Worm (Caenorhabditis elegans) whole organism, L3 larva: Measurements from ENCODE around the gene puf-7.
"Not testable (repeated sequence)": the region's sequence is repeated elsewhere in the genome, so short reads cannot be mapped to it uniquely, and the experiment has no call there.

Source experiments
- R02D3.7 ChIP-seq: fragments of 150-350 bp; optimal IDR thresholded peaks from 2 replicates; lab custom pipeline; 2014; ENCODE audit warnings: missing biosample characterization, missing genetic modification characterization
- ZK546.5 ChIP-seq: sonication (generic microtip); optimal IDR thresholded peaks from 2 replicates; lab custom pipeline; 2017; ENCODE audit warnings: missing biosample characterization, missing genetic modification characterization
- aly-2 ChIP-seq: fragments of 150-350 bp; optimal IDR thresholded peaks from 2 replicates; lab custom pipeline; 2014; ENCODE audit warnings: missing biosample characterization, missing genetic modification characterization
- ama-1 ChIP-seq: fragments of 150-350 bp; optimal IDR thresholded peaks from 2 replicates; lab custom pipeline; 2018
- ceh-16 ChIP-seq: sonication (generic microtip); optimal IDR thresholded peaks from 2 replicates; lab custom pipeline; 2017; ENCODE audit warnings: missing biosample characterization, missing genetic modification characterization
- ceh-28 ChIP-seq: fragments of 150-350 bp; optimal IDR thresholded peaks from 2 replicates; lab custom pipeline; 2014; ENCODE audit warnings: missing biosample characterization, missing genetic modification reagents, missing genetic modification characterization
- ceh-82 ChIP-seq: fragments of 150-350 bp; optimal IDR thresholded peaks from 2 replicates; lab custom pipeline; 2014; ENCODE audit warnings: missing biosample characterization, missing genetic modification characterization
- ceh-9 ChIP-seq: sonication (generic microtip); optimal IDR thresholded peaks from 2 replicates; lab custom pipeline; 2018; ENCODE audit warnings: missing biosample characterization, missing genetic modification characterization
- daf-12 ChIP-seq: fragments of 150-350 bp; optimal IDR thresholded peaks from 2 replicates; lab custom pipeline; 2014; ENCODE audit warnings: missing biosample characterization, missing genetic modification reagents, missing genetic modification characterization
- egl-27 ChIP-seq: sonication (generic microtip); optimal IDR thresholded peaks from 4 replicates; lab custom pipeline; 2017; ENCODE audit warnings: missing biosample characterization, missing genetic modification reagents, missing genetic modification characterization
- egl-5 ChIP-seq: fragments of 150-350 bp; optimal IDR thresholded peaks from 2 replicates; lab custom pipeline; 2017; ENCODE audit warnings: missing biosample characterization, missing genetic modification reagents, missing genetic modification characterization, inconsistent platforms
- elt-2 ChIP-seq: sonication (generic microtip); optimal IDR thresholded peaks from 2 replicates; lab custom pipeline; 2016; ENCODE audit warnings: missing genetic modification reagents, mild to moderate bottlenecking, missing genetic modification characterization, missing compliant biosample characterization
- elt-3 ChIP-seq, 3 experiments: fragments of 150-350 bp in 1 of 3; sonication (generic microtip) in 2 of 3; optimal IDR thresholded peaks; 2 replicates in 2 of 3; 4 replicates in 1 of 3; lab custom pipeline; 2014 to 2017; ENCODE audit warnings: missing biosample characterization in 3 of 3, missing genetic modification characterization in 3 of 3
- fkh-10 ChIP-seq: sonication (generic microtip); optimal IDR thresholded peaks from 2 replicates; lab custom pipeline; 2017; ENCODE audit warnings: missing biosample characterization, missing genetic modification reagents, missing genetic modification characterization
- fkh-2 ChIP-seq: fragments of 150-350 bp; optimal IDR thresholded peaks from 2 replicates; lab custom pipeline; 2014; ENCODE audit warnings: missing biosample characterization, missing genetic modification reagents, missing genetic modification characterization
- hmg-11 ChIP-seq: sonication (generic microtip); optimal IDR thresholded peaks from 2 replicates; lab custom pipeline; 2016; ENCODE audit warnings: missing genetic modification characterization, missing compliant biosample characterization
- jun-1 ChIP-seq: fragments of 150-350 bp; optimal IDR thresholded peaks from 2 replicates; lab custom pipeline; 2014; ENCODE audit warnings: missing biosample characterization, missing genetic modification reagents, missing genetic modification characterization
- lin-15B ChIP-seq: fragments of 150-350 bp; optimal IDR thresholded peaks from 2 replicates; lab custom pipeline; 2014; ENCODE audit warnings: missing biosample characterization, missing genetic modification characterization
- lin-39 ChIP-seq: fragments of 150-350 bp; optimal IDR thresholded peaks from 2 replicates; lab custom pipeline; 2018; ENCODE audit warnings: missing biosample characterization, missing genetic modification reagents, missing genetic modification characterization
- mdl-1 ChIP-seq: fragments of 150-350 bp; optimal IDR thresholded peaks from 2 replicates; lab custom pipeline; 2014; ENCODE audit warnings: missing biosample characterization, missing genetic modification characterization
- mml-1 ChIP-seq: fragments of 150-350 bp; sonication (generic microtip); optimal IDR thresholded peaks from 3 replicates; lab custom pipeline; 2014; ENCODE audit warnings: missing biosample characterization, missing genetic modification characterization
- nhr-11 ChIP-seq: fragments of 150-350 bp; optimal IDR thresholded peaks from 2 replicates; lab custom pipeline; 2014; ENCODE audit warnings: missing biosample characterization, missing genetic modification characterization
- nhr-23 ChIP-seq: fragments of 150-350 bp; optimal IDR thresholded peaks from 2 replicates; lab custom pipeline; 2014; ENCODE audit warnings: missing biosample characterization, missing genetic modification reagents, missing genetic modification characterization
- nhr-28 ChIP-seq: fragments of 150-350 bp; optimal IDR thresholded peaks from 2 replicates; lab custom pipeline; 2014; ENCODE audit warnings: missing biosample characterization, missing genetic modification characterization
- nhr-67 ChIP-seq: fragments of 150-350 bp; optimal IDR thresholded peaks from 2 replicates; lab custom pipeline; 2014; ENCODE audit warnings: missing biosample characterization, missing genetic modification characterization
- nhr-76 ChIP-seq: fragments of 150-350 bp; sonication (generic microtip); optimal IDR thresholded peaks from 5 replicates; lab custom pipeline; 2014; ENCODE audit warnings: missing biosample characterization, missing genetic modification characterization
- nhr-77 ChIP-seq: fragments of 150-350 bp; optimal IDR thresholded peaks from 2 replicates; lab custom pipeline; 2014; ENCODE audit warnings: missing biosample characterization, missing genetic modification characterization
- pqm-1 ChIP-seq: fragments of 150-350 bp; optimal IDR thresholded peaks from 2 replicates; lab custom pipeline; 2017; ENCODE audit warnings: missing biosample characterization, missing genetic modification characterization, inconsistent platforms
- skn-1 ChIP-seq: fragments of 150-350 bp; optimal IDR thresholded peaks from 2 replicates; lab custom pipeline; 2014; ENCODE audit warnings: missing biosample characterization, missing genetic modification characterization
- snpc-4 ChIP-seq: fragments of 150-350 bp; optimal IDR thresholded peaks from 2 replicates; lab custom pipeline; 2014; ENCODE audit warnings: missing biosample characterization, missing genetic modification characterization
- tbx-2 ChIP-seq: sonication (generic microtip); optimal IDR thresholded peaks from 2 replicates; lab custom pipeline; 2016; ENCODE audit warnings: mild to moderate bottlenecking, missing genetic modification characterization, missing compliant biosample characterization
- zag-1 ChIP-seq: fragments of 150-350 bp; optimal IDR thresholded peaks from 2 replicates; lab custom pipeline; 2014; ENCODE audit warnings: missing biosample characterization, missing genetic modification characterization
- ztf-11 ChIP-seq: fragments of 150-350 bp; optimal IDR thresholded peaks from 2 replicates; lab custom pipeline; 2014; ENCODE audit warnings: missing biosample characterization, missing genetic modification characterization

puf-7 gene

ce11 chrIV:5486208-5486731, at the start of gene puf-7, which contains the start of gene snpc-3.1:
Gene puf-7, plus strand, starts transcription at chrIV:5486713.
Gene snpc-3.1, minus strand, starts transcription at chrIV:5486258.
- TF ChIP-seq mml-1 (tag; lab: Kevin White, UChicago); ceh-28 (tag; lab: Kevin White, UChicago); fkh-10 (GFP tag; lab: Kevin White, UChicago): not testable (repeated sequence)

ce11 chrIV:5438705-5439104, 47.8 kb upstream of the puf-7 start, which contains the start of gene mgl-3:
Gene mgl-3, plus strand, starts transcription at chrIV:5439005.
- TF ChIP-seq daf-12 (tag; lab: Kevin White, UChicago) (no peak), fkh-10 (GFP tag; lab: Kevin White, UChicago) (no peak), snpc-4 (no peak), nhr-67 (tag; lab: Kevin White, UChicago) (no peak), nhr-76 (tag; lab: Kevin White, UChicago) (no peak), ceh-82 (tag; lab: Kevin White, UChicago) (no peak), egl-27 (tag; lab: Kevin White, UChicago) (no peak), fkh-2 (tag; lab: Kevin White, UChicago) (no peak), mml-1 (tag; lab: Kevin White, UChicago) (no peak), ceh-9 (no peak), lin-15B (tag; lab: Kevin White, UChicago) (no peak), aly-2 (no peak), jun-1 (tag; lab: Kevin White, UChicago) (no peak)

ce11 chrIV:5452667-5453066, 33.8 kb upstream of the puf-7 start, which contains the start of gene Y4C6A.4:
Gene Y4C6A.4, plus strand, starts transcription at chrIV:5452967.
- TF ChIP-seq ztf-11 (tag; lab: Kevin White, UChicago) (no peak), elt-2 (tag; lab: Kevin White, UChicago) (no peak), ZK546.5 (tag; lab: Kevin White, UChicago) (no peak), elt-3 (tag; optimal IDR thresholded peaks at IDR 0.05; lab: Kevin White, UChicago) (no peak), pqm-1 (tag; lab: Kevin White, UChicago) (no peak), ceh-16 (no peak), mdl-1 (tag; lab: Kevin White, UChicago) (no peak), nhr-28 (tag; lab: Kevin White, UChicago) (no peak), ama-1 (no peak), R02D3.7 (tag; lab: Kevin White, UChicago) (no peak), nhr-77 (tag; lab: Kevin White, UChicago) (no peak), nhr-76 (tag; lab: Kevin White, UChicago) (no peak), skn-1 (tag; lab: Kevin White, UChicago) (no peak), egl-5 (tag; lab: Kevin White, UChicago) (no peak), lin-39 (tag; lab: Kevin White, UChicago) (no peak)

- TF ChIP-seq hmg-11 (tag; lab: Kevin White, UChicago); nhr-23 (tag; lab: Kevin White, UChicago); ama-1: not testable (repeated sequence)
Measured at ce11 chrIV:5455999-5456398, 30.5 kb upstream of the puf-7 start, which contains the start of gene Y4C6A.3. Gene Y4C6A.3, minus strand, starts transcription at chrIV:5456099.

- no peak for TF ChIP-seq aly-2
- no peak for TF ChIP-seq nhr-11 (tag; lab: Kevin White, UChicago)
- TF ChIP-seq lin-15B (tag; lab: Kevin White, UChicago) = no peak
- TF ChIP-seq nhr-77 (tag; lab: Kevin White, UChicago) = no peak
- TF ChIP-seq ceh-28 (tag; lab: Kevin White, UChicago) = no peak
- no peak for TF ChIP-seq ama-1
- no peak for TF ChIP-seq zag-1 (tag; lab: Kevin White, UChicago)
Measured at ce11 chrIV:5462820-5463219, 23.7 kb upstream of the puf-7 start.

ce11 chrIV:5464403-5464802, 22.1 kb upstream of the puf-7 start, which contains the start of gene Y52D5A.2:
Gene Y52D5A.2, minus strand, starts transcription at chrIV:5464503.
- TF ChIP-seq aly-2; tbx-2 (tag; lab: Kevin White, UChicago); daf-12 (tag; lab: Kevin White, UChicago): not testable (repeated sequence)
